Worm (Caenorhabditis elegans): Measurements from ENCODE around the gene damt-1.

The damt-1 gene

ce11 chrII:5765318-5765717 is 45.4 kb downstream of the damt-1 start, which contains the start of gene ifb-1:
Gene ifb-1 (plus strand): TSS chrII:5765618.
- TF ChIP-seq cnd-1 (tag; optimal IDR thresholded peaks at IDR 0.05), result no peak
- no peak for TF ChIP-seq nhr-237 (tag; optimal IDR thresholded peaks at IDR 0.05)
- TF ChIP-seq ceh-43 (GFP tag; optimal IDR thresholded peaks at IDR 0.05), result no peak
- TF ChIP-seq snpc-4 (tag; optimal IDR thresholded peaks at IDR 0.05), result no peak
- no peak for TF ChIP-seq lin-32 (GFP tag; optimal IDR thresholded peaks at IDR 0.05)
- no peak for TF ChIP-seq flh-1 (GFP tag; optimal IDR thresholded peaks at IDR 0.05)
- no peak for TF ChIP-seq ceh-83 (GFP tag; optimal IDR thresholded peaks at IDR 0.05)
- TF ChIP-seq unc-62 (GFP tag; optimal IDR thresholded peaks at IDR 0.05), result no peak
- TF ChIP-seq unc-120 (tag; optimal IDR thresholded peaks at IDR 0.05; ENCODE audit: poor library complexity, severe bottlenecking), result no peak
- no peak for TF ChIP-seq nhr-2 (tag; optimal IDR thresholded peaks at IDR 0.05)
- TF ChIP-seq unc-39 (tag; optimal IDR thresholded peaks at IDR 0.05), result no peak
- TF ChIP-seq mep-1 (tag; optimal IDR thresholded peaks at IDR 0.05), result no peak
- TF ChIP-seq nhr-12 (tag; optimal IDR thresholded peaks at IDR 0.05), result no peak
- TF ChIP-seq mls-2 (tag; optimal IDR thresholded peaks at IDR 0.05), result no peak

- peak; percentile 86 for TF ChIP-seq elt-1 (tag; optimal IDR thresholded peaks at IDR 0.05; ENCODE audit: borderline replicate concordance, insufficient read depth)
- no peak for TF ChIP-seq nhr-237 (tag; optimal IDR thresholded peaks at IDR 0.05)
These were observed 48.4 kb downstream of the damt-1 start for ce11 chrII:5768274-5768820.
